Worm (Caenorhabditis elegans): Measurements from ENCODE around the gene D1046.2.

DNA sequence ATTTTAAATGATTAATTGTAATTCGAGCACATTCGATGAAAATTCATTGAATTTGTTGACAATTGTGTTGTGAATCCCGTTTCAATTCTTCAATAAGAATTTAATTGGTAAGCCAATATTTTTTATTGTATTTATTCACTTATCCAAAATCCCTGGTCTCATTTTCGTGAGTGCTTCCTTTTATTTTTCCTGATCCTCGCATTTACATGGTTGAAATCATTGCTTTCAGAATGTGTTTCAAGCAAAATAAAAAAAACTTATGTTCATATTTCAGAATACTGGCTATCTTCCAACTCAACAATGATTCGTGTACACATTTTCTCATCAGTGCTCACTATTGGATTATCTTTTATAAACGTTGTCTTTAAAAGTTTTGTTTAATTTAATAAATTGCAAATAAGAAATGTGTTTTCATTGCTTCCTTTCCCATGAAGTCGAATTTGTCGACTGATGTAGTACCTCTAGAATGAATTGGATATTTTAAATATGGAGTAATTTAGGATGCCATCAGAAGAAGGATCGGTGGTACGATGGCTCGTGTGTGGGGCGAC is 4.2 kb upstream of the D1046.2 start, which contains the start of the genes D1046.18 and slc-25A26:
- TF ChIP-seq ztf-11 (tag; optimal IDR thresholded peaks at IDR 0.05), result no peak
- TF ChIP-seq nhr-25 (tag; optimal IDR thresholded peaks at IDR 0.05), result no peak
- TF ChIP-seq R02D3.7 (tag; optimal IDR thresholded peaks at IDR 0.05), result no peak
- TF ChIP-seq ceh-9 (tag; optimal IDR thresholded peaks at IDR 0.05), result no peak
- TF ChIP-seq unc-62 (GFP tag; optimal IDR thresholded peaks at IDR 0.05), result no peak
- TF ChIP-seq ztf-4 (tag; optimal IDR thresholded peaks at IDR 0.05), result no peak
- TF ChIP-seq pqm-1 (tag; optimal IDR thresholded peaks at IDR 0.05), result no peak
